Worm (Caenorhabditis elegans) whole organism, L2 larva: ENCODE results near the gene C23H4.6.

Experiments
- F13H6.1 ChIP-seq: sonication (generic microtip); optimal IDR thresholded peaks from 2 replicates; lab custom pipeline; 2016; ENCODE audit warnings: missing genetic modification characterization, missing compliant biosample characterization
- ZK546.5 ChIP-seq: sonication (generic microtip); optimal IDR thresholded peaks from 2 replicates; lab custom pipeline; 2017; ENCODE audit warnings: missing biosample characterization, missing genetic modification characterization
- ama-1 ChIP-seq: fragments of 150-350 bp; optimal IDR thresholded peaks from 2 replicates; lab custom pipeline; 2018; ENCODE audit warnings: inconsistent platforms
- elt-1 ChIP-seq: fragments of 150-350 bp; optimal IDR thresholded peaks from 2 replicates; lab custom pipeline; 2014; ENCODE audit warnings: missing biosample characterization, missing genetic modification characterization
- lin-39 ChIP-seq: fragments of 150-350 bp; optimal IDR thresholded peaks from 2 replicates; lab custom pipeline; 2014; ENCODE audit warnings: missing biosample characterization, missing genetic modification reagents, missing genetic modification characterization
- nhr-12 ChIP-seq: fragments of 150-350 bp; optimal IDR thresholded peaks from 2 replicates; lab custom pipeline; 2014; ENCODE audit warnings: missing biosample characterization, missing genetic modification characterization
- nhr-21 ChIP-seq: fragments of 150-350 bp; optimal IDR thresholded peaks from 2 replicates; lab custom pipeline; 2014; ENCODE audit warnings: missing biosample characterization, missing genetic modification characterization
- nhr-77 ChIP-seq: fragments of 150-350 bp; optimal IDR thresholded peaks from 2 replicates; lab custom pipeline; 2014; ENCODE audit warnings: missing biosample characterization, missing genetic modification characterization
- unc-39 ChIP-seq: fragments of 150-350 bp; optimal IDR thresholded peaks from 2 replicates; lab custom pipeline; 2014; ENCODE audit warnings: missing biosample characterization, missing genetic modification characterization
- ztf-11 ChIP-seq: sonication (generic microtip); optimal IDR thresholded peaks from 2 replicates; lab custom pipeline; 2017; ENCODE audit warnings: missing biosample characterization, missing genetic modification characterization

- TF ChIP-seq unc-39 (tag; lab: Kevin White, UChicago), result no peak
- TF ChIP-seq F13H6.1 (tag; lab: Kevin White, UChicago), result no peak
- no peak for TF ChIP-seq nhr-77 (tag; lab: Kevin White, UChicago)
- no peak for TF ChIP-seq nhr-21 (tag; lab: Kevin White, UChicago)
- no peak for TF ChIP-seq ama-1 (lab: Kevin White, UChicago)
- TF ChIP-seq nhr-12 (tag; lab: Kevin White, UChicago), result no peak
- no peak for TF ChIP-seq lin-39
- no peak for TF ChIP-seq ZK546.5 (tag; lab: Kevin White, UChicago)
- no peak for TF ChIP-seq elt-1 (tag; lab: Kevin White, UChicago)
- TF ChIP-seq ztf-11 (tag; lab: Kevin White, UChicago), result no peak
Observed at ce11 chrX:12273870-12274269, 38.5 kb downstream of the C23H4.6 start, which contains the start of gene H19J13.2.
